Worm (Caenorhabditis elegans) whole organism, young adult: ENCODE results near the gene glb-10.
A peak's percentile ranks its signal among the peaks of the same experiment; 100 is the strongest.

Source experiments
- B0261.1 ChIP-seq: sonication (generic microtip); optimal IDR thresholded peaks from 2 replicates; lab custom pipeline; 2016; ENCODE audit warnings: mild to moderate bottlenecking, missing genetic modification characterization, moderate library complexity, missing compliant biosample characterization
- C06A6.2 ChIP-seq: fragments of 200-800 bp; sonication (Bioruptor generic); conservative IDR thresholded peaks from 2 replicates; pipeline ENCODE4 v1.3.6; 2022; ENCODE audit warnings: missing genetic modification characterization, missing compliant biosample characterization
- C17E4.6 ChIP-seq: fragments of 200-800 bp; sonication (Bioruptor generic); IDR thresholded peaks from 2 replicates; pipeline ENCODE4 v1.3.6; 2022; ENCODE audit warnings: missing genetic modification reagents, missing genetic modification characterization, missing compliant biosample characterization
- D2030.7 ChIP-seq: fragments of 200-800 bp; sonication (Bioruptor generic); IDR thresholded peaks from 2 replicates; pipeline ENCODE4 v1.3.6; 2022; ENCODE audit warnings: missing genetic modification reagents, missing genetic modification characterization, missing compliant biosample characterization
- F22D6.2 ChIP-seq: sonication (generic microtip); optimal IDR thresholded peaks from 2 replicates; lab custom pipeline; 2016; ENCODE audit warnings: mild to moderate bottlenecking, missing genetic modification characterization, missing compliant biosample characterization
- K11D2.4 ChIP-seq: fragments of 200-800 bp; sonication (Bioruptor generic); IDR thresholded peaks from 2 replicates; pipeline ENCODE4 v1.3.6; 2022; ENCODE audit warnings: missing genetic modification reagents, missing genetic modification characterization, missing compliant biosample characterization
- K12H6.12 ChIP-seq: fragments of 200-800 bp; sonication (Bioruptor generic); optimal IDR thresholded peaks from 2 replicates; lab custom pipeline; 2018; ENCODE audit warnings: mild to moderate bottlenecking, missing genetic modification characterization, missing compliant biosample characterization
- T26A5.8 ChIP-seq: sonication (generic microtip); optimal IDR thresholded peaks from 2 replicates; lab custom pipeline; 2016; ENCODE audit warnings: missing genetic modification characterization, missing compliant biosample characterization
- Y53G8AR.9 ChIP-seq: fragments of 200-800 bp; sonication (Bioruptor generic); conservative IDR thresholded peaks from 2 replicates; pipeline ENCODE4 v1.3.6; 2022; ENCODE audit warnings: missing genetic modification reagents, missing genetic modification characterization, missing compliant biosample characterization
- Y67H2A.10 ChIP-seq: fragments of 200-800 bp; sonication (Bioruptor generic); conservative IDR thresholded peaks from 2 replicates; pipeline ENCODE4 v1.3.6; 2022; ENCODE audit warnings: missing genetic modification reagents, missing genetic modification characterization, missing compliant biosample characterization
- Y95B8A.8 ChIP-seq: fragments of 200-800 bp; sonication (Bioruptor generic); IDR thresholded peaks from 2 replicates; pipeline ENCODE4 v1.3.6; 2022; ENCODE audit warnings: missing genetic modification reagents, missing genetic modification characterization, missing compliant biosample characterization
- ama-1 ChIP-seq, 3 experiments: fragments of 150-350 bp in 1 of 3; sonication (generic microtip) in 2 of 3; optimal IDR thresholded peaks; 2 replicates each; lab custom pipeline; 2014 to 2018; ENCODE audit warnings: missing biosample characterization in 2 of 3, missing genetic modification characterization in 2 of 3, missing genetic modification reagents in 2 of 3
- atf-7 ChIP-seq: sonication (generic microtip); optimal IDR thresholded peaks from 2 replicates; lab custom pipeline; 2017; ENCODE audit warnings: mild to moderate bottlenecking, missing genetic modification characterization, missing compliant biosample characterization
- athp-1 ChIP-seq: sonication (generic microtip); optimal IDR thresholded peaks from 2 replicates; lab custom pipeline; 2017; ENCODE audit warnings: mild to moderate bottlenecking, missing genetic modification characterization, missing compliant biosample characterization
- attf-5 ChIP-seq: fragments of 200-800 bp; sonication (Bioruptor generic); optimal IDR thresholded peaks from 2 replicates; lab custom pipeline; 2018; ENCODE audit warnings: mild to moderate bottlenecking, missing genetic modification characterization, missing compliant biosample characterization
- bed-1 ChIP-seq: fragments of 200-800 bp; sonication (Bioruptor generic); IDR thresholded peaks from 2 replicates; pipeline ENCODE4 v1.3.6; 2022; ENCODE audit warnings: missing genetic modification reagents, missing genetic modification characterization, missing compliant biosample characterization
- bed-2 ChIP-seq: fragments of 200-800 bp; sonication (Bioruptor generic); IDR thresholded peaks from 2 replicates; pipeline ENCODE4 v1.3.6; 2022; ENCODE audit warnings: missing genetic modification reagents, missing genetic modification characterization, missing compliant biosample characterization
- cebp-1 ChIP-seq, 2 experiments: fragments of 200-800 bp in 1 of 2; sonication (Bioruptor generic) in 1 of 2; sonication (generic microtip) in 1 of 2; IDR thresholded peaks in 1 of 2; optimal IDR thresholded peaks in 1 of 2; 2 replicates each; pipeline versions ENCODE4 v1.3.6 to Lab custom; 2017 to 2022; ENCODE audit warnings: missing compliant biosample characterization in 2 of 2, missing genetic modification characterization in 2 of 2, mild to moderate bottlenecking in 1 of 2, missing genetic modification reagents in 1 of 2, moderate library complexity in 1 of 2
- ceh-100 ChIP-seq: fragments of 200-800 bp; sonication (Bioruptor generic); IDR thresholded peaks from 2 replicates; pipeline ENCODE4 v1.3.6; 2022; ENCODE audit warnings: missing genetic modification reagents, missing genetic modification characterization, missing compliant biosample characterization
- ceh-27 ChIP-seq: fragments of 200-800 bp; sonication (Bioruptor generic); optimal IDR thresholded peaks from 2 replicates; lab custom pipeline; 2018; ENCODE audit warnings: mild to moderate bottlenecking, missing genetic modification characterization, moderate library complexity, missing compliant biosample characterization
- ceh-58 ChIP-seq: fragments of 200-800 bp; sonication (Bioruptor generic); IDR thresholded peaks from 2 replicates; pipeline ENCODE4 v1.3.6; 2022; ENCODE audit warnings: missing genetic modification characterization, missing compliant biosample characterization
- ceh-79 ChIP-seq: sonication (generic microtip); optimal IDR thresholded peaks from 2 replicates; lab custom pipeline; 2017; ENCODE audit warnings: mild to moderate bottlenecking, missing genetic modification characterization, missing compliant biosample characterization
- egl-18 ChIP-seq: fragments of 200-800 bp; sonication (Bioruptor generic); IDR thresholded peaks from 2 replicates; pipeline ENCODE4 v1.3.6; 2022; ENCODE audit warnings: missing genetic modification reagents, missing genetic modification characterization, missing compliant biosample characterization
- egl-44 ChIP-seq: fragments of 200-800 bp; sonication (Bioruptor generic); IDR thresholded peaks from 2 replicates; pipeline ENCODE4 v1.3.6; 2022; ENCODE audit warnings: missing genetic modification reagents, missing genetic modification characterization, missing compliant biosample characterization
- egrh-3 ChIP-seq: fragments of 200-800 bp; sonication (Bioruptor generic); IDR thresholded peaks from 2 replicates; pipeline ENCODE4 v1.3.6; 2022; ENCODE audit warnings: missing genetic modification reagents, missing genetic modification characterization, missing compliant biosample characterization
- ekl-4 ChIP-seq: fragments of 200-800 bp; sonication (Bioruptor generic); IDR thresholded peaks from 2 replicates; pipeline ENCODE4 v1.3.6; 2022; ENCODE audit warnings: missing genetic modification reagents, missing genetic modification characterization, missing compliant biosample characterization
- ets-4 ChIP-seq: fragments of 200-800 bp; sonication (Bioruptor generic); optimal IDR thresholded peaks from 2 replicates; lab custom pipeline; 2018; ENCODE audit warnings: mild to moderate bottlenecking, missing genetic modification characterization, missing compliant biosample characterization
- gei-17 ChIP-seq: fragments of 200-800 bp; sonication (Bioruptor generic); optimal IDR thresholded peaks from 2 replicates; lab custom pipeline; 2018; ENCODE audit warnings: mild to moderate bottlenecking, missing genetic modification characterization, missing compliant biosample characterization
- him-1 ChIP-seq: sonication (generic microtip); optimal IDR thresholded peaks from 2 replicates; lab custom pipeline; 2016; ENCODE audit warnings: missing genotype, missing genetic modification reagents, missing genetic modification characterization, missing compliant biosample characterization
- hmg-20 ChIP-seq: fragments of 200-800 bp; sonication (Bioruptor generic); IDR thresholded peaks from 2 replicates; pipeline ENCODE4 v1.3.6; 2022; ENCODE audit warnings: missing genetic modification reagents, missing genetic modification characterization, missing compliant biosample characterization
- hsf-1 ChIP-seq: fragments of 200-800 bp; sonication (Bioruptor generic); IDR thresholded peaks from 2 replicates; pipeline ENCODE4 v1.3.6; 2022; ENCODE audit warnings: missing genetic modification reagents, missing genetic modification characterization, missing compliant biosample characterization
- let-526 ChIP-seq: fragments of 200-800 bp; sonication (Bioruptor generic); IDR thresholded peaks from 2 replicates; pipeline ENCODE4 v1.3.6; 2022; ENCODE audit warnings: missing genetic modification reagents, missing genetic modification characterization, missing compliant biosample characterization
- lin-26 ChIP-seq: fragments of 200-800 bp; sonication (Bioruptor generic); IDR thresholded peaks from 2 replicates; pipeline ENCODE4 v1.3.6; 2022; ENCODE audit warnings: missing genetic modification reagents, missing genetic modification characterization, missing compliant biosample characterization
- lin-40 ChIP-seq: sonication (generic microtip); optimal IDR thresholded peaks from 2 replicates; lab custom pipeline; 2016; ENCODE audit warnings: missing genetic modification characterization, mild to moderate bottlenecking, missing compliant biosample characterization, missing genotype, missing genetic modification reagents
- lin-54 ChIP-seq: fragments of 200-800 bp; sonication (Bioruptor generic); optimal IDR thresholded peaks from 2 replicates; lab custom pipeline; 2018; ENCODE audit warnings: mild to moderate bottlenecking, missing genetic modification characterization, missing compliant biosample characterization
- nhr-80 ChIP-seq: sonication (generic microtip); optimal IDR thresholded peaks from 2 replicates; lab custom pipeline; 2016; ENCODE audit warnings: missing genetic modification characterization, missing compliant biosample characterization
- nhr-90 ChIP-seq: sonication (generic microtip); optimal IDR thresholded peaks from 2 replicates; lab custom pipeline; 2016; ENCODE audit warnings: missing genotype, mild to moderate bottlenecking, missing genetic modification characterization, missing compliant biosample characterization
- pha-4 ChIP-seq: fragments of 150-350 bp; sonication (generic microtip); optimal IDR thresholded peaks from 2 replicates; lab custom pipeline; 2014; ENCODE audit warnings: missing biosample characterization, missing genetic modification reagents, missing genetic modification characterization
- repo-1 ChIP-seq: sonication (generic microtip); optimal IDR thresholded peaks from 2 replicates; lab custom pipeline; 2017; ENCODE audit warnings: mild to moderate bottlenecking, missing genetic modification characterization, missing compliant biosample characterization
- snpc-1.1 ChIP-seq: sonication (generic microtip); optimal IDR thresholded peaks from 2 replicates; lab custom pipeline; 2017; ENCODE audit warnings: missing genetic modification characterization, mild to moderate bottlenecking, missing compliant biosample characterization, antibody characterized with exemption, moderate library complexity, missing genotype, missing genetic modification reagents; ENCODE audit not compliant: insufficient read depth
- snpc-3.4 ChIP-seq: sonication (generic microtip); optimal IDR thresholded peaks from 2 replicates; lab custom pipeline; 2017; ENCODE audit warnings: missing genetic modification characterization, mild to moderate bottlenecking, missing compliant biosample characterization, antibody characterized with exemption, moderate library complexity, missing genotype, missing genetic modification reagents
- snpc-4 ChIP-seq, 5 experiments: fragments of 150-350 bp in 1 of 5; sonication (generic microtip) in 4 of 5; optimal IDR thresholded peaks; 2 replicates each; lab custom pipeline; 2014 to 2018; ENCODE audit warnings: missing genetic modification characterization in 5 of 5, missing biosample characterization in 3 of 5, antibody characterized with exemption in 2 of 5, mild to moderate bottlenecking in 2 of 5, missing compliant biosample characterization in 2 of 5, missing genotype in 2 of 5, moderate library complexity in 2 of 5, missing genetic modification reagents in 1 of 5
- tlf-1 ChIP-seq: fragments of 200-800 bp; sonication (Bioruptor generic); optimal IDR thresholded peaks from 2 replicates; lab custom pipeline; 2018; ENCODE audit warnings: mild to moderate bottlenecking, missing genetic modification characterization, missing compliant biosample characterization
- unc-62 ChIP-seq: fragments of 150-350 bp; optimal IDR thresholded peaks from 2 replicates; lab custom pipeline; 2014; ENCODE audit warnings: missing biosample characterization, missing genetic modification reagents, missing genetic modification characterization
- zfh-2 ChIP-seq: fragments of 200-800 bp; sonication (Bioruptor generic); conservative IDR thresholded peaks from 2 replicates; pipeline ENCODE4 v1.3.6; 2022; ENCODE audit warnings: missing genetic modification reagents, missing genetic modification characterization, missing compliant biosample characterization
- ztf-25 ChIP-seq: fragments of 200-800 bp; sonication (Bioruptor generic); IDR thresholded peaks from 2 replicates; pipeline ENCODE4 v1.3.6; 2022; ENCODE audit warnings: missing genetic modification reagents, missing genetic modification characterization, missing compliant biosample characterization
- ztf-28 ChIP-seq: fragments of 200-800 bp; sonication (Bioruptor generic); IDR thresholded peaks from 2 replicates; pipeline ENCODE4 v1.3.6; 2022; ENCODE audit warnings: missing genetic modification reagents, missing genetic modification characterization, missing compliant biosample characterization

glb-10 gene

DNA sequence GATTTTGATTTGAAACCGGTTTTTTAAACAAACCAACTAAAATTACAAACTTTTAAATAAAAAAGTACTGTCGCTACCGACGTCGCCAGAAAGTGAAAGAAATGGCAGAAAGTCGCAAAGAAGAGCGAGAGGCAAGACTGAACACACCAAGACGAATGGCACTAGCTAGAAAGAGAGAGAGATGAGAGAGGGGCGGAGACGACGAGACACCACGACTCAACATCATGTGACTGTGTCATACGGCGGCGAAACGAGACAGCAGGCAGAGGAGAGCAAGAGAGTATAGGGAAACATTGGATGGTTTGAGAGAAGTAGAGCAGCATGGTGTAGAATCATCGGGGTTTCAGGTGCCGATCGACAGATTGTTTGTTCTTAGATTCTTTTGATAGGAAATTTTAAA, 39.3 kb upstream of the glb-10 start (continued):
- TF ChIP-seq Y53G8AR.9 = peak; percentile 78
- peak; percentile 81 for TF ChIP-seq egl-44 (GFP tag; lab: Robert Waterston, UW)
- peak; percentile 80 for TF ChIP-seq K11D2.4
- no peak; the same call in 1 of the 2 replicates for TF ChIP-seq ceh-100 (GFP tag; lab: Robert Waterston, UW)
- TF ChIP-seq tlf-1 (GFP tag; lab: Kevin White, UChicago) = peak; percentile 64
- peak; percentile 90 for TF ChIP-seq ekl-4
- peak; percentile 53; the same call in 1 of the 2 replicates for TF ChIP-seq egrh-3 (GFP tag; lab: Robert Waterston, UW)
- TF ChIP-seq snpc-4 (GFP tag; optimal IDR thresholded peaks at IDR 0.05; lab: Kevin White, UChicago) = no peak
- peak in 3 of 4 experiments; percentile 4 to 56 (median 53) for TF ChIP-seq snpc-4 (tag; optimal IDR thresholded peaks at IDR 0.05; lab: Kevin White, UChicago)
- TF ChIP-seq nhr-90 (tag; lab: Kevin White, UChicago) = no peak
- TF ChIP-seq lin-54 (GFP tag; lab: Kevin White, UChicago) = peak; percentile 72
- TF ChIP-seq let-526 (GFP tag; lab: Robert Waterston, UW) = peak; percentile 75; the same call in 1 of the 2 replicates
- TF ChIP-seq ceh-79 (tag; lab: Kevin White, UChicago) = no peak
- TF ChIP-seq ets-4 (GFP tag; lab: Kevin White, UChicago) = peak; percentile 48
- TF ChIP-seq hsf-1 = 0 out of 2 replicates have a peak, but pooled peaks have one; percentile 53
- TF ChIP-seq snpc-3.4 (tag; lab: Kevin White, UChicago) = no peak
- peak; percentile 79 for TF ChIP-seq pha-4 (tag; lab: Kevin White, UChicago)
- TF ChIP-seq ztf-28 (GFP tag; lab: Robert Waterston, UW) = no peak
- TF ChIP-seq repo-1 (tag; lab: Kevin White, UChicago) = peak; percentile 52
- peak; percentile 65 for TF ChIP-seq cebp-1 (GFP tag; IDR thresholded peaks at IDR 0.05; lab: Robert Waterston, UW)
- TF ChIP-seq cebp-1 (tag; optimal IDR thresholded peaks at IDR 0.05; lab: Kevin White, UChicago) = peak; percentile 87
- TF ChIP-seq K12H6.12 (tag; lab: Kevin White, UChicago) = peak; percentile 75
- peak; percentile 84 for TF ChIP-seq lin-40 (tag; lab: Kevin White, UChicago)
- TF ChIP-seq nhr-80 (tag; lab: Kevin White, UChicago) = peak; percentile 80
- no peak for TF ChIP-seq athp-1
- no peak for TF ChIP-seq B0261.1 (tag; lab: Kevin White, UChicago)
- TF ChIP-seq lin-26 (GFP tag; lab: Robert Waterston, UW) = peak; percentile 72; the same call in 1 of the 2 replicates
- TF ChIP-seq Y95B8A.8 (GFP tag; lab: Robert Waterston, UW) = 0 out of 2 replicates have a peak, but pooled peaks have one; percentile 11
- TF ChIP-seq atf-7 = peak; percentile 73
- TF ChIP-seq egl-18 (GFP tag; lab: Robert Waterston, UW) = peak; percentile 42; the same call in 1 of the 2 replicates
- 0 out of 2 replicates have a peak, but pooled peaks have one; percentile 38 for TF ChIP-seq C17E4.6
- TF ChIP-seq T26A5.8 (tag; lab: Kevin White, UChicago) = no peak
- TF ChIP-seq gei-17 = peak; percentile 56
- peak; percentile 82 for TF ChIP-seq attf-5 (GFP tag; lab: Kevin White, UChicago)
- peak; percentile 74 for TF ChIP-seq Y67H2A.10 (GFP tag; lab: Robert Waterston, UW)
- peak; percentile 82 for TF ChIP-seq zfh-2
- TF ChIP-seq D2030.7 (GFP tag; lab: Robert Waterston, UW) = no peak
- peak; percentile 80 for TF ChIP-seq C06A6.2 (GFP tag; lab: Robert Waterston, UW)
- TF ChIP-seq ceh-58 (GFP tag; lab: Robert Waterston, UW) = no peak
- TF ChIP-seq ceh-27 = peak; percentile 87
- TF ChIP-seq snpc-1.1 (tag; lab: Kevin White, UChicago) = peak; percentile 16
- no peak for TF ChIP-seq bed-2 (GFP tag; lab: Robert Waterston, UW)
- peak; percentile 96 for TF ChIP-seq ama-1 (optimal IDR thresholded peaks at IDR 0.05; lab: Kevin White, UChicago)
- TF ChIP-seq ama-1 (GFP tag; optimal IDR thresholded peaks at IDR 0.05; lab: Kevin White, UChicago) = no peak
- no peak for TF ChIP-seq bed-1 (GFP tag; lab: Robert Waterston, UW)
- no peak for TF ChIP-seq him-1 (tag; lab: Kevin White, UChicago)
- peak; percentile 88 for TF ChIP-seq unc-62 (GFP tag; lab: Kevin White, UChicago)
- TF ChIP-seq F22D6.2 (tag; lab: Kevin White, UChicago) = peak; percentile 52
- no peak for TF ChIP-seq ztf-25
- TF ChIP-seq hmg-20 (GFP tag; lab: Robert Waterston, UW) = no peak
